Fruit fly (Drosophila melanogaster) whole organism, embryonic: ENCODE results near the gene CG14232.

Experiments used
- C15 ChIP-seq: fragments of 200-800 bp; sonication (Bioruptor generic); IDR thresholded peaks from 3 replicates; pipeline ENCODE4 v1.3.6; 2022; ENCODE audit warnings: missing biosample characterization, missing genetic modification characterization
- CG10267 ChIP-seq: fragments of 200-800 bp; sonication (Bioruptor generic); optimal IDR thresholded peaks from 2 replicates; lab custom pipeline; 2018; ENCODE audit warnings: missing biosample characterization, mild to moderate bottlenecking, missing genetic modification characterization, moderate library complexity
- CG10979 ChIP-seq: fragments of 200-800 bp; sonication (Bioruptor generic); optimal IDR thresholded peaks from 2 replicates; lab custom pipeline; 2018; ENCODE audit warnings: missing biosample characterization, mild to moderate bottlenecking, missing genetic modification characterization, moderate library complexity
- CG11247 ChIP-seq: fragments of 200-800 bp; sonication (Bioruptor generic); IDR thresholded peaks from 2 replicates; pipeline ENCODE4 v1.3.6; 2022; ENCODE audit warnings: missing biosample characterization, missing genetic modification characterization
- CG12391 ChIP-seq: fragments of 200-800 bp; sonication (Bioruptor generic); optimal IDR thresholded peaks from 3 replicates; lab custom pipeline; 2018; ENCODE audit warnings: missing biosample characterization, mild to moderate bottlenecking, missing genetic modification characterization, moderate library complexity
- CG13287 ChIP-seq: fragments of 200-800 bp; sonication (Bioruptor generic); IDR thresholded peaks from 2 replicates; pipeline ENCODE4 v1.3.6; 2022; ENCODE audit warnings: missing biosample characterization, missing genetic modification characterization; ENCODE audit not compliant: partially characterized antibody
- CG14050 ChIP-seq: fragments of 200-800 bp; sonication (Bioruptor generic); IDR thresholded peaks from 3 replicates; pipeline ENCODE4 v1.3.6; 2022; ENCODE audit warnings: missing biosample characterization, missing genetic modification characterization
- CG14710 ChIP-seq: fragments of 200-800 bp; sonication (Bioruptor generic); optimal IDR thresholded peaks from 3 replicates; lab custom pipeline; 2019; ENCODE audit warnings: missing biosample characterization, mild to moderate bottlenecking, missing genetic modification characterization, moderate library complexity
- CG1603 ChIP-seq: fragments of 200-800 bp; sonication (Bioruptor generic); optimal IDR thresholded peaks from 2 replicates; lab custom pipeline; 2019; ENCODE audit warnings: missing biosample characterization, mild to moderate bottlenecking, missing genetic modification characterization, moderate library complexity
- CG17328 ChIP-seq: fragments of 200-800 bp; sonication (Bioruptor generic); IDR thresholded peaks from 2 replicates; pipeline ENCODE4 v1.3.6; 2022; ENCODE audit warnings: missing biosample characterization, missing genetic modification characterization
- CG17568 ChIP-seq: fragments of 200-800 bp; sonication (Bioruptor generic); optimal IDR thresholded peaks from 2 replicates; lab custom pipeline; 2018; ENCODE audit warnings: missing biosample characterization, mild to moderate bottlenecking, missing genetic modification characterization, moderate library complexity
- CG18619 ChIP-seq: fragments of 200-800 bp; sonication (Bioruptor generic); optimal IDR thresholded peaks from 3 replicates; lab custom pipeline; 2017; ENCODE audit warnings: missing biosample characterization, mild to moderate bottlenecking, missing genetic modification characterization
- CG2199 ChIP-seq: fragments of 200-800 bp; sonication (Bioruptor generic); IDR thresholded peaks from 3 replicates; pipeline ENCODE4 v1.3.6; 2022; ENCODE audit warnings: missing biosample characterization, missing genetic modification characterization
- CG32767 ChIP-seq: fragments of 200-800 bp; sonication (Bioruptor generic); IDR thresholded peaks from 2 replicates; pipeline ENCODE4 v1.3.6; 2022; ENCODE audit warnings: missing biosample characterization, missing genetic modification characterization
- CG3281 ChIP-seq: fragments of 200-800 bp; sonication (Bioruptor generic); optimal IDR thresholded peaks from 3 replicates; lab custom pipeline; 2017; ENCODE audit warnings: missing biosample characterization, mild to moderate bottlenecking, missing genetic modification characterization
- CG33213 ChIP-seq: fragments of 200-800 bp; sonication (Bioruptor generic); optimal IDR thresholded peaks from 3 replicates; lab custom pipeline; 2016; ENCODE audit warnings: missing biosample characterization, missing genetic modification characterization
- CG34224 ChIP-seq: fragments of 200-800 bp; sonication (Bioruptor generic); IDR thresholded peaks from 3 replicates; pipeline ENCODE4 v1.3.6; 2022; ENCODE audit warnings: missing biosample characterization, missing genetic modification characterization; ENCODE audit not compliant: partially characterized antibody
- CG4707 ChIP-seq: fragments of 200-800 bp; sonication (Bioruptor generic); optimal IDR thresholded peaks from 2 replicates; lab custom pipeline; 2018; ENCODE audit warnings: missing biosample characterization, mild to moderate bottlenecking, missing genetic modification characterization, moderate library complexity
- CG6272 ChIP-seq: fragments of 200-800 bp; sonication (Bioruptor generic); IDR thresholded peaks from 2 replicates; pipeline ENCODE4 v1.3.6; 2022; ENCODE audit warnings: missing biosample characterization, missing genetic modification characterization
- CG7556 ChIP-seq: fragments of 200-800 bp; sonication (Bioruptor generic); optimal IDR thresholded peaks from 2 replicates; lab custom pipeline; 2017; ENCODE audit warnings: missing biosample characterization, mild to moderate bottlenecking, missing genetic modification characterization
- CG7987 ChIP-seq: fragments of 200-800 bp; sonication (Bioruptor generic); optimal IDR thresholded peaks from 2 replicates; lab custom pipeline; 2018; ENCODE audit warnings: missing biosample characterization, mild to moderate bottlenecking, missing genetic modification characterization, moderate library complexity
- CG8944 ChIP-seq: fragments of 200-800 bp; sonication (Bioruptor generic); optimal IDR thresholded peaks from 3 replicates; lab custom pipeline; 2016; ENCODE audit warnings: missing biosample characterization, missing genetic modification characterization
- CG9797 ChIP-seq: fragments of 200-800 bp; sonication (Bioruptor generic); optimal IDR thresholded peaks from 3 replicates; lab custom pipeline; 2018; ENCODE audit warnings: missing biosample characterization, mild to moderate bottlenecking, missing genetic modification characterization
- CoRest ChIP-seq: fragments of 200-800 bp; sonication (Bioruptor generic); optimal IDR thresholded peaks from 3 replicates; lab custom pipeline; 2018; ENCODE audit warnings: missing biosample characterization, mild to moderate bottlenecking, missing genetic modification characterization, moderate library complexity
- Ets97D ChIP-seq: fragments of 200-800 bp; sonication (Bioruptor generic); optimal IDR thresholded peaks from 3 replicates; lab custom pipeline; 2016; ENCODE audit warnings: missing biosample characterization, missing genetic modification characterization
- HmgZ ChIP-seq: fragments of 200-800 bp; sonication (Bioruptor generic); optimal IDR thresholded peaks from 2 replicates; lab custom pipeline; 2018; ENCODE audit warnings: missing biosample characterization, mild to moderate bottlenecking, missing genetic modification characterization
- Med ChIP-seq: fragments of 200-800 bp; sonication (Bioruptor generic); peaks from one replicate; lab custom pipeline; 2016; ENCODE audit warnings: missing biosample characterization, missing genetic modification characterization, mild to moderate bottlenecking, inconsistent platforms, moderate library complexity
- Myb ChIP-seq: fragments of 200-800 bp; sonication (Bioruptor generic); optimal IDR thresholded peaks from 2 replicates; lab custom pipeline; 2016; ENCODE audit warnings: missing biosample characterization, missing genetic modification characterization
- Pdp1 ChIP-seq, 2 experiments: fragments of 200-800 bp; sonication (Bioruptor generic); optimal IDR thresholded peaks; 3 replicates each; lab custom pipeline; 2016; ENCODE audit warnings: missing biosample characterization in 2 of 2, missing genetic modification characterization in 2 of 2, mild to moderate bottlenecking in 1 of 2, moderate library complexity in 1 of 2
- Side ChIP-seq: fragments of 200-800 bp; sonication (Bioruptor generic); optimal IDR thresholded peaks from 2 replicates; lab custom pipeline; 2016; ENCODE audit warnings: missing biosample characterization, missing genetic modification characterization
- Tbp ChIP-seq: fragments of >200 bp; optimal IDR thresholded peaks from 2 replicates; lab custom pipeline; 2018; ENCODE audit warnings: missing biosample characterization, missing genetic modification characterization
- YL-1 ChIP-seq: fragments of 200-800 bp; sonication (Bioruptor generic); optimal IDR thresholded peaks from 3 replicates; lab custom pipeline; 2017; ENCODE audit warnings: missing biosample characterization, mild to moderate bottlenecking, missing genetic modification characterization
- bbx ChIP-seq: fragments of 200-800 bp; sonication (Bioruptor generic); IDR thresholded peaks from 2 replicates; pipeline ENCODE4 v1.3.6; 2022; ENCODE audit warnings: missing biosample characterization, missing genetic modification characterization; ENCODE audit not compliant: partially characterized antibody
- cas ChIP-seq: fragments of 200-800 bp; sonication (Bioruptor generic); IDR thresholded peaks from 2 replicates; pipeline ENCODE4 v1.3.6; 2022; ENCODE audit warnings: missing biosample characterization, missing genetic modification characterization
- ems ChIP-seq: fragments of 200-800 bp; sonication (Bioruptor generic); optimal IDR thresholded peaks from 3 replicates; lab custom pipeline; 2016; ENCODE audit warnings: missing biosample characterization, missing genetic modification characterization
- fd96Cb ChIP-seq: fragments of 200-800 bp; sonication (Bioruptor generic); optimal IDR thresholded peaks from 2 replicates; lab custom pipeline; 2018; ENCODE audit warnings: missing biosample characterization, mild to moderate bottlenecking, missing genetic modification characterization, moderate library complexity
- gro ChIP-seq: fragments of 200-800 bp; sonication (Bioruptor generic); optimal IDR thresholded peaks from 2 replicates; lab custom pipeline; 2016; ENCODE audit warnings: missing biosample characterization, missing genetic modification characterization
- hbn ChIP-seq: fragments of 200-800 bp; sonication (Bioruptor generic); IDR thresholded peaks from 2 replicates; pipeline ENCODE4 v1.3.6; 2022; ENCODE audit warnings: missing biosample characterization, missing genetic modification characterization; ENCODE audit not compliant: partially characterized antibody
- ind ChIP-seq: fragments of 200-800 bp; sonication (Bioruptor generic); optimal IDR thresholded peaks from 3 replicates; lab custom pipeline; 2016; ENCODE audit warnings: missing biosample characterization, missing genetic modification characterization
- lola ChIP-seq, 3 experiments: fragments of >200 bp in 2 of 3; fragments of 200-800 bp in 1 of 3; sonication (Bioruptor generic) in 1 of 3; optimal IDR thresholded peaks; 2 replicates each; lab custom pipeline; 2017 to 2019; ENCODE audit warnings: missing biosample characterization in 3 of 3, missing genetic modification characterization in 3 of 3, mild to moderate bottlenecking in 1 of 3, moderate library complexity in 1 of 3
- nau ChIP-seq: fragments of 200-800 bp; sonication (Bioruptor generic); optimal IDR thresholded peaks from 3 replicates; lab custom pipeline; 2017; ENCODE audit warnings: missing biosample characterization, mild to moderate bottlenecking, missing genetic modification characterization, missing genetic modification reagents
- nmo ChIP-seq: fragments of 200-800 bp; sonication (Bioruptor generic); optimal IDR thresholded peaks from 2 replicates; lab custom pipeline; 2018; ENCODE audit warnings: missing biosample characterization, mild to moderate bottlenecking, missing genetic modification characterization, moderate library complexity
- onecut ChIP-seq: fragments of 200-800 bp; sonication (Bioruptor generic); IDR thresholded peaks from 2 replicates; pipeline ENCODE4 v1.3.6; 2022; ENCODE audit warnings: missing biosample characterization, missing genetic modification characterization
- phol ChIP-seq: fragments of 200-800 bp; sonication (Bioruptor generic); optimal IDR thresholded peaks from 3 replicates; lab custom pipeline; 2018; ENCODE audit warnings: missing biosample characterization, mild to moderate bottlenecking, missing genetic modification characterization, moderate library complexity
- sens ChIP-seq: fragments of 200-800 bp; sonication (Bioruptor generic); peaks from one replicate; lab custom pipeline; 2016; ENCODE audit warnings: missing biosample characterization, missing genetic modification characterization
- seq ChIP-seq: fragments of 200-800 bp; sonication (Bioruptor generic); IDR thresholded peaks from 2 replicates; pipeline ENCODE4 v1.3.6; 2022; ENCODE audit warnings: missing biosample characterization, missing genetic modification characterization
- stwl ChIP-seq: fragments of 200-800 bp; sonication (Bioruptor generic); optimal IDR thresholded peaks from 3 replicates; lab custom pipeline; 2018; ENCODE audit warnings: missing biosample characterization, mild to moderate bottlenecking, missing genetic modification characterization, moderate library complexity
- unc-4 ChIP-seq: fragments of 200-800 bp; sonication (Bioruptor generic); IDR thresholded peaks from 2 replicates; pipeline ENCODE4 v1.3.6; 2022; ENCODE audit warnings: missing biosample characterization, missing genetic modification characterization; ENCODE audit not compliant: partially characterized antibody
- wdn ChIP-seq: fragments of 200-800 bp; sonication (Bioruptor generic); IDR thresholded peaks from 2 replicates; pipeline ENCODE4 v1.3.6; 2022; ENCODE audit warnings: missing biosample characterization, missing genetic modification characterization
- zen ChIP-seq: fragments of 200-800 bp; sonication (Bioruptor generic); optimal IDR thresholded peaks from 3 replicates; lab custom pipeline; 2018; ENCODE audit warnings: missing biosample characterization, mild to moderate bottlenecking, missing genetic modification characterization, moderate library complexity

CG14232 gene

dm6 chrX:19704083-19704482 is at the start of gene CG14232, which contains the start of gene CG14230 (continued):
- TF ChIP-seq nmo (GFP tag; lab: Kevin White, UChicago) (peak; percentile 44), Side (GFP tag; lab: Kevin White, UChicago) (no peak), CG1603 (tag; lab: Kevin White, UChicago) (peak; percentile 71), wdn (no peak), CG33213 (GFP tag; lab: Kevin White, UChicago) (peak; percentile 16), YL-1 (peak; percentile 87), gro (peak; percentile 8), stwl (tag; lab: Kevin White, UChicago) (peak; percentile 89), fd96Cb (tag; lab: Kevin White, UChicago) (no peak), hbn (GFP tag; lab: Robert Waterston, UW) (peak; percentile 30; the same call in 1 of the 2 replicates), CG12391 (tag; lab: Kevin White, UChicago) (peak; percentile 33), nau (GFP tag; lab: Kevin White, UChicago) (no peak), CG17328 (GFP tag; lab: Robert Waterston, UW) (no peak), bbx (no peak), ind (no peak), zen (no peak), CG11247 (GFP tag; lab: Robert Waterston, UW) (no peak), CG4707 (GFP tag; lab: Kevin White, UChicago) (no peak), Tbp (peak; percentile 17), CG14050 (GFP tag; lab: Robert Waterston, UW) (no peak), Pdp1 (GFP tag; optimal IDR thresholded peaks at IDR 0.05; lab: Kevin White, UChicago) (peak in 1 of 2 experiments; percentile 28), lola (GFP tag; optimal IDR thresholded peaks at IDR 0.05; lab: Kevin White, UChicago) (no peak), CG7987 (no peak), CG8944 (no peak), CG32767 (GFP tag; lab: Robert Waterston, UW) (no peak), CG3281 (GFP tag; lab: Kevin White, UChicago) (no peak), HmgZ (tag; lab: Kevin White, UChicago) (peak; percentile 17), ems (no peak), onecut (no peak), CG9797 (GFP tag; lab: Kevin White, UChicago) (peak; percentile 81), Ets97D (GFP tag; lab: Kevin White, UChicago) (peak; percentile 55), CG6272 (GFP tag; lab: Robert Waterston, UW) (no peak), CG2199 (no peak), Med (GFP tag; lab: Kevin White, UChicago) (peak; percentile 86), CoRest (tag; lab: Kevin White, UChicago) (no peak), seq (no peak), phol (tag; lab: Kevin White, UChicago) (peak; percentile 24), CG10267 (tag; lab: Kevin White, UChicago) (peak; percentile 90), CG7556 (GFP tag; lab: Kevin White, UChicago) (no peak), CG13287 (GFP tag; lab: Robert Waterston, UW) (peak; percentile 69), Myb (GFP tag; lab: Kevin White, UChicago) (peak; percentile 22), C15 (GFP tag; lab: Robert Waterston, UW) (no peak), CG14710 (tag; lab: Kevin White, UChicago) (peak; percentile 62), CG17568 (GFP tag; lab: Kevin White, UChicago) (no peak), unc-4 (GFP tag; lab: Robert Waterston, UW) (0 out of 2 replicates have a peak, but pooled peaks have one; percentile 15), CG18619 (no peak), cas (GFP tag; lab: Robert Waterston, UW) (no peak), sens (peak; percentile 66), CG34224 (GFP tag; lab: Robert Waterston, UW) (peak; percentile 56; the same call in 2 of the 3 replicates), CG10979 (peak; percentile 9)
